Fruit fly (Drosophila melanogaster): ENCODE results near the gene nrv1.

- TF ChIP-seq dmrt93B (GFP tag; optimal IDR thresholded peaks at IDR 0.05) = no peak
- TF ChIP-seq br (GFP tag; optimal IDR thresholded peaks at IDR 0.05) = no peak
- no peak for TF ChIP-seq CG32264 (GFP tag; optimal IDR thresholded peaks at IDR 0.05)
- no peak for TF ChIP-seq Hr78 (GFP tag; optimal IDR thresholded peaks at IDR 0.05)
- no peak for TF ChIP-seq HLH106 (tag; optimal IDR thresholded peaks at IDR 0.05)
- no peak for TF ChIP-seq Myc (optimal IDR thresholded peaks at IDR 0.05)
- TF ChIP-seq pan (optimal IDR thresholded peaks at IDR 0.05) = no peak
These were observed 27.1 kb downstream of the nrv1 start, which contains the start of gene CG11322 for dm6 chr2L:6759528-6759927.
